Worm (Caenorhabditis elegans): Measurements from ENCODE around the gene twk-34.
"Not testable (repeated sequence)": the region's sequence is repeated elsewhere in the genome, so short reads cannot be mapped to it uniquely, and the experiment has no call there.

twk-34 gene

DNA sequence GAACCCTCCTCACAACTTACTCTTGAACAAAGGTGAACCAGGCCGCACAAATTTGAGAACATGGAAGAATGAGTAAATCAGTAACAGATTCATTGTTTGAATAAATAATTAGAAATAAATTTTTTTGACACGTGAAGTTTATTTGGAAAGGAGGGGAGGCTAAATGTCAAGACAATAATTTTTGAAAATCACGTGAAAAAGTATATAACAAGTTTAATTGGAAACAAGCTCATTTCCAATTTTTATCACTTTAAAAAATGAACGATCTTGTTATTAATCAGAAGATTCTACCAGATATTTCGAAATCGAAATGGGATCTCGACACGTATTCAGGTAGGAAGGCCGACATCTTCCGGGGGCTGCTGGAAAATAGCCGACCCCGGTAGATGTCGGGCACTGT is 21.9 kb downstream of the twk-34 start, which contains the start of the genes irld-57 and sfxn-1.3:
Gene irld-57 (minus strand): TSS at position 101 of the 400 bp plus-strand sequence.
Gene sfxn-1.3 (plus strand): TSS at position 232 of the 400 bp plus-strand sequence.
- TF ChIP-seq ref-1 (GFP tag; conservative IDR thresholded peaks at IDR 0.05) (no peak), ztf-23 (GFP tag; IDR thresholded peaks at IDR 0.05) (no peak), flt-1 (GFP tag; IDR thresholded peaks at IDR 0.05) (no peak), tab-1 (GFP tag; IDR thresholded peaks at IDR 0.05) (no peak), cog-1 (tag; optimal IDR thresholded peaks at IDR 0.05) (no peak), T22C8.4 (GFP tag; IDR thresholded peaks at IDR 0.05) (no peak), med-1 (GFP tag; optimal IDR thresholded peaks at IDR 0.05; ENCODE audit: insufficient read depth) (no peak), ztf-29 (GFP tag; IDR thresholded peaks at IDR 0.05) (no peak), klf-2 (GFP tag; conservative IDR thresholded peaks at IDR 0.05) (no peak)

DNA sequence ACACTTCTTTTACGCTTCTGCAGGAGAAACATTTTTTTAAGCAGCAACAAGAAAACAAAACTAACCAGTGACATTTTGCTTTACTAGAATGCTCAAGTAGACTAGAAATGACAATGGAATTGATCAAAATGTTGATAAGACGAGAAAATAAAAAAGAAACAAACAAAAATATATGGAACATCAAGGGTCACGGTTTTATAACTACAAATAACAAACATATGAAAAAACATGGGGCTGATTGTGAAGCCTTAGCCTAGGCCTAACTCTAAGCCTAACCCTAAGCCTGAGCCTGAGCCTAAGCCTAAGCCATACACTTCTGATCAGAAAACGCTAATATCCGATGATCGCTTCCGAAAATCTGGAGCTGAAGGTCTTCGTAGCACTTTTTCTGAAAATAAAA is 25.7 kb downstream of the twk-34 start, which contains the start of gene Y6E2A.10:
Gene Y6E2A.10 (minus strand): TSS at position 101 of the 400 bp plus-strand sequence.
- no peak for TF ChIP-seq cog-1 (tag; optimal IDR thresholded peaks at IDR 0.05)
- TF ChIP-seq flt-1 (GFP tag; IDR thresholded peaks at IDR 0.05): no peak
- TF ChIP-seq ztf-23 (GFP tag; IDR thresholded peaks at IDR 0.05): no peak
- no peak for TF ChIP-seq ref-1 (GFP tag; conservative IDR thresholded peaks at IDR 0.05)
- TF ChIP-seq med-1 (GFP tag; optimal IDR thresholded peaks at IDR 0.05; ENCODE audit: insufficient read depth): no peak
- no peak for TF ChIP-seq T22C8.4 (GFP tag; IDR thresholded peaks at IDR 0.05)
- no peak for TF ChIP-seq tab-1 (GFP tag; IDR thresholded peaks at IDR 0.05)
- no peak for TF ChIP-seq klf-2 (GFP tag; conservative IDR thresholded peaks at IDR 0.05)
- no peak for TF ChIP-seq ztf-29 (GFP tag; IDR thresholded peaks at IDR 0.05)

DNA sequence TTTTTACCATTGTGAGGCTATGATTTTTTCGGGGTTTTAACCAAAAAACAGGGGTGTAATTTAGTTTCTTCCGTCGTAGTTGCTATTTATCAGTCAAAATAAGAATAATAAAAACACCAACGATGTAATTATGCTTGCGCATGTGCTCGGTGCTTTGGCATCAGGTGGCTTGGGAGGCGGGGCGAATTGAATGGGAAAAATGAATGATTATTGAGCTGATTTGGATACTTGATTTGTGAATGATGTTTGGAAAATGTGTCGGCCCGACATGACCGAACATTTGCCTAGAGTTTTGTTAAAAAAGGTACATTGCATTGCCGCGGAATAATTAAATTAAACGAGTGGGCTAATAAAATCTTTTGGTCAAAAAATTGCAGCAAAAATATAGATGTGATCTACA is 27.4 kb downstream of the twk-34 start, which contains the start of gene str-38:
Gene str-38 (minus strand): TSS at position 101 of the 400 bp plus-strand sequence.
- no peak for TF ChIP-seq ztf-29 (GFP tag; IDR thresholded peaks at IDR 0.05)
- TF ChIP-seq flt-1 (GFP tag; IDR thresholded peaks at IDR 0.05): no peak
- TF ChIP-seq ref-1 (GFP tag; conservative IDR thresholded peaks at IDR 0.05): no peak
- TF ChIP-seq tab-1 (GFP tag; IDR thresholded peaks at IDR 0.05): no peak

DNA sequence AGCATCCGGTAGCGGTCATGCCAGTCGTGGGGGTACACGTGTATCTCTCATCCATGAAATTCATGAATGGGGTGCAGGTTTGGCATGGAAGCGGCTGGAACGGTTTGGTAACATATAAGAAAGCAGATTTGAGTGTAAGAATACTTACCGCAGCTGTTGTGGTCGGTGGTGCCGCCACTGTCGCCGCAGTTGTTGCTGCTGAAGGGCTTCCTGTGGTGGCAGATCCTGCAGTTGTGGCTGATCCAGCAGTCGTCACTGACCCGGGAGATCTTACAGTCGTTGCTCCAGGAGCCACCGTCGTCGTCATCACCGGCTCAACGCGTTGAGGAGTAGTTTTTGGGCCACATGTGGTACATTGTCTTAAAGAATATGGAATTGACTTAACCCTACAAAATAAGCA is 28.3 kb downstream of the twk-34 start:
- no peak for TF ChIP-seq tab-1 (GFP tag; IDR thresholded peaks at IDR 0.05)
- no peak for TF ChIP-seq cog-1 (tag; optimal IDR thresholded peaks at IDR 0.05)
- TF ChIP-seq flt-1 (GFP tag; IDR thresholded peaks at IDR 0.05): no peak
- no peak for TF ChIP-seq med-1 (GFP tag; optimal IDR thresholded peaks at IDR 0.05; ENCODE audit: insufficient read depth)
- TF ChIP-seq T22C8.4 (GFP tag; IDR thresholded peaks at IDR 0.05): no peak
- TF ChIP-seq ztf-23 (GFP tag; IDR thresholded peaks at IDR 0.05): no peak
- TF ChIP-seq ztf-29 (GFP tag; IDR thresholded peaks at IDR 0.05): no peak
- no peak for TF ChIP-seq klf-2 (GFP tag; conservative IDR thresholded peaks at IDR 0.05)
- TF ChIP-seq ref-1 (GFP tag; conservative IDR thresholded peaks at IDR 0.05): no peak

DNA sequence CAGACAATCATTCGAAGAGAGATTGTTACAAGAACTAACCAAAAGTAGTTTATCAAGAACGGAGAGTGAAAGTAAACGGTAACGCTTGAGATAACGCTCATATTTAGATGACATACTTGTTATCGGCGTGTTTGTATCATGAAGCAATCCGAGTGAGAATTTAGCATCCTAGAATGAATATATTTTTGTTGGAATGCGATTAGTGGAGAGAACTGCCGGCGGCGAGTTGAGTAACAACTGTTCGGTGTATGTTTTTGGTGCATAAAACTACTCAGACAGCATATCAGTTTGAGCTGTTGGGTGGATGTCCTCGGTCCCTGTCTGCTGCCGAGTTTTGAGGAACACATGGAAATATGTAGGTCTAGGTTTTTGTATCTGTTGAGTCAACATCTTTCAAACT is 28.8 kb downstream of the twk-34 start, which contains the start of gene T23D5.3:
Gene T23D5.3 (minus strand): TSS at position 101 of the 400 bp plus-strand sequence.
- TF ChIP-seq T22C8.4 (GFP tag; IDR thresholded peaks at IDR 0.05) (no peak), cog-1 (tag; optimal IDR thresholded peaks at IDR 0.05) (no peak), flt-1 (GFP tag; IDR thresholded peaks at IDR 0.05) (no peak), med-1 (GFP tag; optimal IDR thresholded peaks at IDR 0.05; ENCODE audit: insufficient read depth) (no peak), ztf-23 (GFP tag; IDR thresholded peaks at IDR 0.05) (no peak), ref-1 (GFP tag; conservative IDR thresholded peaks at IDR 0.05) (no peak), klf-2 (GFP tag; conservative IDR thresholded peaks at IDR 0.05) (no peak), tab-1 (GFP tag; IDR thresholded peaks at IDR 0.05) (no peak), ztf-29 (GFP tag; IDR thresholded peaks at IDR 0.05) (no peak)

DNA sequence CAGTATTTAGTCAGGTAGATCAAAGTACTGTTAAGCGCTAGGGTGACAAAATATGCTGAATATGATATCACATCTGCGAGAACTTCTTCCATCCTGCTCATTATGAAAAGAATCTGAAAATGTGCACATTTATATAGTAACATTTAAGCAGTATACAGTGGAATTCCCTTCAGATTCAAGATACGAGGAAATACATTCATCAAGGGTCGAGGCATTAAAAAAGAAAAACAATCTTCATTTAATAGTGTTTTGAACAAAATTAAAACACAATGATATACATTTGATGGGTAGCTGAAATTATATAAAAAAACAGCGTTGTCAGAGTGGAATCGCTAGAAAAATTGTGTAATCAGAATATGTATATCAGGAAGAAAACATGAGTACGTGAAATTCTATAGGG is 31.0 kb downstream of the twk-34 start, which contains the start of gene str-27:
Gene str-27 (minus strand): TSS at position 101 of the 400 bp plus-strand sequence.
- TF ChIP-seq tab-1 (GFP tag; IDR thresholded peaks at IDR 0.05) (no peak), klf-2 (GFP tag; conservative IDR thresholded peaks at IDR 0.05) (no peak), ztf-29 (GFP tag; IDR thresholded peaks at IDR 0.05) (no peak), med-1 (GFP tag; optimal IDR thresholded peaks at IDR 0.05; ENCODE audit: insufficient read depth) (no peak), flt-1 (GFP tag; IDR thresholded peaks at IDR 0.05) (no peak), ztf-23 (GFP tag; IDR thresholded peaks at IDR 0.05) (no peak), ref-1 (GFP tag; conservative IDR thresholded peaks at IDR 0.05) (no peak), T22C8.4 (GFP tag; IDR thresholded peaks at IDR 0.05) (no peak), cog-1 (tag; optimal IDR thresholded peaks at IDR 0.05) (no peak)

DNA sequence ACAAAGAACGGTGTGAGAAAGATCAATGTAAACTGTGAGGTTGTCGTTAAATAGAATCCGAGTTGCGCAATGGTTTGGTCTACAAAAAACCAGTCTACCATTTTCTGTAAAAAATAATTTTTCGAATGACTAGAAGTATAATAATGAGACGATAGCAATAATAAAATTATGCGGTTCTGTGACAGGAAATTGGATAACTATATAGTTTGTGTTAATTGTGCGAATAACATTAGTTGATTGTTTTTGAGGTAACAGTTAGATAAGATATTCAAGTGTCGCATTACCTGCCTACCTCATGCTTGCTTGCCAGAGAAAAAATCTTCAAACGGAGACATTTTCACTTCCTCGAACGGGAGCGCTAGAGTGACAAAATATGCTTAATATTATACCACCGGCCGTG is 37.1 kb downstream of the twk-34 start, which contains the start of gene str-18:
Gene str-18 (minus strand): TSS at position 101 of the 400 bp plus-strand sequence.
- TF ChIP-seq tab-1 (GFP tag; IDR thresholded peaks at IDR 0.05) (no peak), ref-1 (GFP tag; conservative IDR thresholded peaks at IDR 0.05) (no peak), klf-2 (GFP tag; conservative IDR thresholded peaks at IDR 0.05) (no peak), flt-1 (GFP tag; IDR thresholded peaks at IDR 0.05) (no peak), ztf-29 (GFP tag; IDR thresholded peaks at IDR 0.05) (no peak), med-1 (GFP tag; optimal IDR thresholded peaks at IDR 0.05; ENCODE audit: insufficient read depth) (no peak)

DNA sequence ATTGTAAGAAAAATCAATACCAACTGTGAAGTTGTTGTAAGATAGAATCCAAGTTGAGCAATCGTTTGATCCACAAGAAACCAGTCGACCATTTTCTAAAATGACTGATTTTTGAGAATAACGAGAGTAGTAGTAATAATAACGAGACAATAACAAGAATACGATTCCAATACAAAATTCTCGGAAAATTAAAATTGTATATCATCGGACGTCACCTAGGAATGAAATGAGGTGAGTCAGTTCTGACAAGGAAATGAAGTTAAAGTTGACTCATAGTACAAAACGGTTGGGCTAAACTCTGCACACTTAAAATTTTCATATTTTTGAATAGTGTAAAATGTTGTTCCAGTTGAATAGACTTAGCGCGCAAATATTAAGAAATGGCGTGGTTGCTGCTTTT is 39.6 kb downstream of the twk-34 start, which contains the start of gene str-19:
Gene str-19 (minus strand): TSS at position 101 of the 400 bp plus-strand sequence.
- TF ChIP-seq flt-1 (GFP tag; IDR thresholded peaks at IDR 0.05); med-1 (GFP tag; optimal IDR thresholded peaks at IDR 0.05; ENCODE audit: insufficient read depth); klf-2 (GFP tag; conservative IDR thresholded peaks at IDR 0.05): not testable (repeated sequence)

DNA sequence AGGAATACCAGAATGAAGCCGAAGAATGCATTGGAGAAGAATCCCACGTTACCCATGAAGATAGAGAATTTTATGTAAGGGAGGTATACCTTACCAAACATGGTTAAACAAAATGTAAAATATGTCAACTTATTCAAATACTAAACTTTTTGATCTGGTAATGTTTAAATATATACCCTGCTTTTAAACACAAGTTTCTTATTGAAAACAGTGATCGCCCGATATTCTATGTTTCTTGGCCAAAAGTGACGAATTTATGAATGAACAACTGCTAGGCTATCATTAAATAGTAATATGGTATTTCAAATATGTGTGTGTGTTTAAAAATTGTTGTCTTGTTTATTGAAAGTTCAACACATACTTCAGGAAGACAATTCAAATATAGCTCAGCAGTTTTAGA is 43.6 kb downstream of the twk-34 start, which contains the start of gene T23D5.8:
Gene T23D5.8 (minus strand): TSS at position 101 of the 400 bp plus-strand sequence.
- TF ChIP-seq ztf-29 (GFP tag; IDR thresholded peaks at IDR 0.05); cog-1 (tag; optimal IDR thresholded peaks at IDR 0.05); tab-1 (GFP tag; IDR thresholded peaks at IDR 0.05): not testable (repeated sequence)

DNA sequence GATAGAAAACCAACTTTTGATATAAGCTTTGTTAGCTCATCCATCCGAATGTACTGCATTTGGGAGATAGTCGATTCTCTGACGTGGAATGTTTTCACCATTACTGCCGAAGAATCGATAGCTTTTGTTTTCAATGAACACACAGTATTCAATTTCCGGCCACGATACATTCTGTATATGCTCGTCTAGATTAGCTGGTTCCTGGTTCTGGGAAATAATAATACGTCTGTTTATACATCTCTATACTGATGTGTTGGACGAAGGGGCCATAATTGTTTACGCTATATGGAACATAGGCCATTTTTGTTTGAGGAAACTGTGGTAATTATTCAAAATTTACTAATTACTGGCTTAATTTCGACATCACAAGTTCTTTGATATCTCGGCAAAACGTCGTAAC is 45.4 kb downstream of the twk-34 start, which contains the start of gene str-6:
Gene str-6 (minus strand): TSS at position 101 of the 400 bp plus-strand sequence.
- TF ChIP-seq T22C8.4 (GFP tag; IDR thresholded peaks at IDR 0.05) (no peak), ref-1 (GFP tag; conservative IDR thresholded peaks at IDR 0.05) (no peak), tab-1 (GFP tag; IDR thresholded peaks at IDR 0.05) (no peak), ztf-23 (GFP tag; IDR thresholded peaks at IDR 0.05) (no peak), cog-1 (tag; optimal IDR thresholded peaks at IDR 0.05) (no peak), med-1 (GFP tag; optimal IDR thresholded peaks at IDR 0.05; ENCODE audit: insufficient read depth) (no peak), ztf-29 (GFP tag; IDR thresholded peaks at IDR 0.05) (no peak), flt-1 (GFP tag; IDR thresholded peaks at IDR 0.05) (no peak), klf-2 (GFP tag; conservative IDR thresholded peaks at IDR 0.05) (no peak)

All from whole organism, midembryonic.